Worm (Caenorhabditis elegans): ENCODE measurements around the gene Y39A1A.24.
A peak's percentile ranks its signal among the peaks of the same experiment; 100 is the strongest.

- TF ChIP-seq mdl-1 (tag; optimal IDR thresholded peaks at IDR 0.05) (no peak), pqm-1 (tag; optimal IDR thresholded peaks at IDR 0.05) (no peak), lin-15B (tag; optimal IDR thresholded peaks at IDR 0.05) (no peak), fkh-10 (GFP tag; optimal IDR thresholded peaks at IDR 0.05) (no peak), elt-3 (tag; optimal IDR thresholded peaks at IDR 0.05) (no peak), skn-1 (tag; optimal IDR thresholded peaks at IDR 0.05) (no peak), nhr-28 (tag; optimal IDR thresholded peaks at IDR 0.05) (no peak), ceh-63 (GFP tag; optimal IDR thresholded peaks at IDR 0.05) (no peak), blmp-1 (tag; optimal IDR thresholded peaks at IDR 0.05) (peak; percentile 99), ceh-82 (tag; optimal IDR thresholded peaks at IDR 0.05) (no peak), ztf-11 (tag; optimal IDR thresholded peaks at IDR 0.05) (no peak), nhr-237 (tag; optimal IDR thresholded peaks at IDR 0.05) (no peak), tbx-2 (tag; optimal IDR thresholded peaks at IDR 0.05) (no peak), egl-27 (tag; optimal IDR thresholded peaks at IDR 0.05) (no peak)
Observed at ce11 chrIII:10653479-10653878, 41.0 kb downstream of the Y39A1A.24 start.
